Fruit fly (Drosophila melanogaster) whole organism, embryonic: ENCODE results near the gene Wdr59.

Source experiments
- Atf3 ChIP-seq: fragments of 200-800 bp; sonication (Bioruptor generic); optimal IDR thresholded peaks from 3 replicates; lab custom pipeline; 2016; ENCODE audit warnings: missing biosample characterization, missing genetic modification characterization
- Atf6 ChIP-seq: fragments of 200-800 bp; sonication (Bioruptor generic); IDR thresholded peaks from 2 replicates; pipeline ENCODE4 v1.3.6; 2022; ENCODE audit warnings: missing biosample characterization, missing genetic modification characterization
- B-H2 ChIP-seq: fragments of 200-800 bp; sonication (Bioruptor generic); optimal IDR thresholded peaks from 2 replicates; lab custom pipeline; 2018; ENCODE audit warnings: missing biosample characterization, mild to moderate bottlenecking, missing genetic modification characterization
- BtbVII ChIP-seq: fragments of 200-800 bp; sonication (Bioruptor generic); optimal IDR thresholded peaks from 3 replicates; lab custom pipeline; 2017; ENCODE audit warnings: missing biosample characterization, mild to moderate bottlenecking, missing genetic modification characterization
- CG11695 ChIP-seq: fragments of 200-800 bp; sonication (Bioruptor generic); IDR thresholded peaks from 3 replicates; pipeline ENCODE4 v1.3.6; 2022; ENCODE audit warnings: missing biosample characterization, missing genetic modification characterization
- CG13123 ChIP-seq: fragments of 200-800 bp; sonication (Bioruptor generic); optimal IDR thresholded peaks from 2 replicates; lab custom pipeline; 2016; ENCODE audit warnings: missing biosample characterization, missing genetic modification characterization
- CG13424 ChIP-seq: fragments of 200-800 bp; sonication (Bioruptor generic); optimal IDR thresholded peaks from 2 replicates; lab custom pipeline; 2019; ENCODE audit warnings: missing biosample characterization, mild to moderate bottlenecking, missing genetic modification characterization, moderate library complexity
- CG15514 ChIP-seq: fragments of 200-800 bp; sonication (Bioruptor generic); optimal IDR thresholded peaks from 3 replicates; lab custom pipeline; 2017; ENCODE audit warnings: missing biosample characterization, missing genetic modification characterization, mild to moderate bottlenecking, moderate library complexity, missing genetic modification reagents
- CG1602 ChIP-seq: fragments of 200-800 bp; sonication (Bioruptor generic); optimal IDR thresholded peaks from 3 replicates; lab custom pipeline; 2016; ENCODE audit warnings: missing biosample characterization, missing genetic modification characterization
- CG16813 ChIP-seq: fragments of 200-800 bp; sonication (Bioruptor generic); IDR thresholded peaks from 3 replicates; pipeline ENCODE4 v1.3.6; 2022; ENCODE audit warnings: missing biosample characterization, missing genetic modification characterization; ENCODE audit not compliant: partially characterized antibody
- CG17829 ChIP-seq: fragments of 200-800 bp; optimal IDR thresholded peaks from 2 replicates; lab custom pipeline; 2019; ENCODE audit warnings: missing biosample characterization, mild to moderate bottlenecking, missing genetic modification characterization, moderate library complexity
- CG2120 ChIP-seq: fragments of 200-800 bp; sonication (Bioruptor generic); optimal IDR thresholded peaks from 3 replicates; lab custom pipeline; 2016; ENCODE audit warnings: missing biosample characterization, missing genetic modification characterization
- CG2202 ChIP-seq: fragments of 200-800 bp; sonication (Bioruptor generic); optimal IDR thresholded peaks from 2 replicates; lab custom pipeline; 2018; ENCODE audit warnings: missing biosample characterization, mild to moderate bottlenecking, missing genetic modification characterization
- CG2889 ChIP-seq: fragments of 200-800 bp; sonication (Bioruptor generic); IDR thresholded peaks from 3 replicates; pipeline ENCODE4 v1.3.6; 2022; ENCODE audit warnings: missing biosample characterization, missing genetic modification characterization
- CG30020 ChIP-seq: fragments of 200-800 bp; optimal IDR thresholded peaks from 2 replicates; lab custom pipeline; 2019; ENCODE audit warnings: missing biosample characterization, mild to moderate bottlenecking, missing genetic modification characterization, moderate library complexity
- CG3281 ChIP-seq: fragments of 200-800 bp; sonication (Bioruptor generic); optimal IDR thresholded peaks from 3 replicates; lab custom pipeline; 2017; ENCODE audit warnings: missing biosample characterization, mild to moderate bottlenecking, missing genetic modification characterization
- CG3407 ChIP-seq: fragments of 200-800 bp; sonication (Bioruptor generic); optimal IDR thresholded peaks from 2 replicates; lab custom pipeline; 2018; ENCODE audit warnings: missing biosample characterization, mild to moderate bottlenecking, missing genetic modification characterization
- CG4328 ChIP-seq: fragments of 200-800 bp; sonication (Bioruptor generic); optimal IDR thresholded peaks from 3 replicates; lab custom pipeline; 2017; ENCODE audit warnings: missing biosample characterization, missing genetic modification reagents, missing genetic modification characterization
- CG6254 ChIP-seq: fragments of 200-800 bp; sonication (Bioruptor generic); optimal IDR thresholded peaks from 3 replicates; lab custom pipeline; 2017; ENCODE audit warnings: mild to moderate bottlenecking, missing biosample characterization, missing genetic modification reagents, missing genetic modification characterization
- CG6683 ChIP-seq: fragments of 200-800 bp; sonication (Bioruptor generic); optimal IDR thresholded peaks from 2 replicates; lab custom pipeline; 2017; ENCODE audit warnings: missing biosample characterization, mild to moderate bottlenecking, missing genetic modification characterization, missing genetic modification reagents
- CG6689 ChIP-seq: fragments of 200-800 bp; sonication (Bioruptor generic); IDR thresholded peaks from 2 replicates; pipeline ENCODE4 v1.3.6; 2022; ENCODE audit warnings: missing biosample characterization, missing genetic modification characterization
- CG6813 ChIP-seq: fragments of 200-800 bp; sonication (Bioruptor generic); optimal IDR thresholded peaks from 2 replicates; lab custom pipeline; 2017; ENCODE audit warnings: missing biosample characterization, missing genetic modification characterization, mild to moderate bottlenecking, moderate library complexity, missing genetic modification reagents
- CG8281 ChIP-seq: fragments of 200-800 bp; sonication (Bioruptor generic); optimal IDR thresholded peaks from 2 replicates; lab custom pipeline; 2018; ENCODE audit warnings: missing biosample characterization, mild to moderate bottlenecking, missing genetic modification characterization, moderate library complexity
- Drgx ChIP-seq: fragments of 200-800 bp; sonication (Bioruptor generic); IDR thresholded peaks from 2 replicates; pipeline ENCODE4 v1.3.6; 2022; ENCODE audit warnings: missing biosample characterization, missing genetic modification characterization
- H2.0 ChIP-seq: fragments of 200-800 bp; sonication (Bioruptor generic); IDR thresholded peaks from 2 replicates; pipeline ENCODE4 v1.3.6; 2022; ENCODE audit warnings: missing biosample characterization, missing genetic modification characterization
- HLH54F ChIP-seq: fragments of 200-800 bp; sonication (Bioruptor generic); optimal IDR thresholded peaks from 3 replicates; lab custom pipeline; 2016; ENCODE audit warnings: missing biosample characterization, missing genetic modification characterization
- Hr39 ChIP-seq: fragments of >200 bp; optimal IDR thresholded peaks from 2 replicates; lab custom pipeline; 2017
- Kr ChIP-seq: fragments of 200-800 bp; sonication (Bioruptor generic); optimal IDR thresholded peaks from 2 replicates; lab custom pipeline; 2017; ENCODE audit warnings: missing biosample characterization, mild to moderate bottlenecking, missing genetic modification characterization
- Lim3 ChIP-seq: fragments of 200-800 bp; sonication (Bioruptor generic); IDR thresholded peaks from 2 replicates; pipeline ENCODE4 v1.3.6; 2022; ENCODE audit warnings: missing biosample characterization, missing genetic modification characterization
- Med ChIP-seq: fragments of 200-800 bp; sonication (Bioruptor generic); peaks from one replicate; lab custom pipeline; 2016; ENCODE audit warnings: missing biosample characterization, missing genetic modification characterization, mild to moderate bottlenecking, inconsistent platforms, moderate library complexity
- Nf-YB ChIP-seq: fragments of 200-800 bp; sonication (Bioruptor generic); optimal IDR thresholded peaks from 3 replicates; lab custom pipeline; 2019; ENCODE audit warnings: missing biosample characterization, mild to moderate bottlenecking, missing genetic modification characterization, moderate library complexity
- Oli ChIP-seq: fragments of 200-800 bp; sonication (Bioruptor generic); optimal IDR thresholded peaks from 2 replicates; lab custom pipeline; 2018; ENCODE audit warnings: missing biosample characterization, mild to moderate bottlenecking, missing genetic modification characterization, moderate library complexity
- PHDP ChIP-seq: fragments of 200-800 bp; sonication (Bioruptor generic); optimal IDR thresholded peaks from 3 replicates; lab custom pipeline; 2018; ENCODE audit warnings: missing biosample characterization, mild to moderate bottlenecking, missing genetic modification characterization, moderate library complexity
- az2 ChIP-seq: fragments of 200-800 bp; sonication (Bioruptor generic); optimal IDR thresholded peaks from 3 replicates; lab custom pipeline; 2016; ENCODE audit warnings: missing biosample characterization, missing genetic modification characterization
- chinmo ChIP-seq: fragments of 200-800 bp; sonication (Bioruptor generic); IDR thresholded peaks from 4 replicates; pipeline ENCODE4 v1.3.6; 2022; ENCODE audit warnings: missing biosample characterization, missing genetic modification characterization; ENCODE audit not compliant: partially characterized antibody
- ci ChIP-seq: fragments of 200-800 bp; sonication (Bioruptor generic); IDR thresholded peaks from 3 replicates; pipeline ENCODE4 v1.3.6; 2022; ENCODE audit warnings: missing biosample characterization, missing genetic modification characterization
- dysf ChIP-seq: fragments of 200-800 bp; sonication (Bioruptor generic); IDR thresholded peaks from 3 replicates; pipeline ENCODE4 v1.3.6; 2022; ENCODE audit warnings: missing biosample characterization, missing genetic modification characterization
- ken ChIP-seq: fragments of 200-800 bp; sonication (Bioruptor generic); IDR thresholded peaks from 3 replicates; pipeline ENCODE4 v1.3.6; 2022; ENCODE audit warnings: missing biosample characterization, missing genetic modification characterization
- lola ChIP-seq, 3 experiments: fragments of >200 bp in 2 of 3; fragments of 200-800 bp in 1 of 3; sonication (Bioruptor generic) in 1 of 3; optimal IDR thresholded peaks; 2 replicates each; lab custom pipeline; 2017 to 2019; ENCODE audit warnings: missing biosample characterization in 3 of 3, missing genetic modification characterization in 3 of 3, mild to moderate bottlenecking in 1 of 3, moderate library complexity in 1 of 3
- nau ChIP-seq: fragments of 200-800 bp; sonication (Bioruptor generic); optimal IDR thresholded peaks from 3 replicates; lab custom pipeline; 2017; ENCODE audit warnings: missing biosample characterization, mild to moderate bottlenecking, missing genetic modification characterization, missing genetic modification reagents
- org-1 ChIP-seq: fragments of 200-800 bp; sonication (Bioruptor generic); optimal IDR thresholded peaks from 2 replicates; lab custom pipeline; 2017; ENCODE audit warnings: missing biosample characterization, missing genetic modification characterization
- otp ChIP-seq: fragments of 200-800 bp; sonication (Bioruptor generic); IDR thresholded peaks from 3 replicates; pipeline ENCODE4, ENCODE4 v1.3.6; 2022; ENCODE audit warnings: missing biosample characterization, missing genetic modification characterization
- pros ChIP-seq: fragments of 200-800 bp; sonication (Bioruptor generic); optimal IDR thresholded peaks from 3 replicates; lab custom pipeline; 2019; ENCODE audit warnings: missing biosample characterization, mild to moderate bottlenecking, missing genetic modification characterization, moderate library complexity
- seq ChIP-seq: fragments of 200-800 bp; sonication (Bioruptor generic); IDR thresholded peaks from 2 replicates; pipeline ENCODE4 v1.3.6; 2022; ENCODE audit warnings: missing biosample characterization, missing genetic modification characterization
- sqz ChIP-seq: fragments of 200-800 bp; sonication (Bioruptor generic); optimal IDR thresholded peaks from 3 replicates; lab custom pipeline; 2018; ENCODE audit warnings: missing biosample characterization, mild to moderate bottlenecking, missing genetic modification characterization
- stc ChIP-seq: fragments of 200-800 bp; sonication (Bioruptor generic); IDR thresholded peaks from 2 replicates; pipeline ENCODE4 v1.3.6; 2022; ENCODE audit warnings: missing biosample characterization, missing genetic modification characterization
- stwl ChIP-seq: fragments of 200-800 bp; sonication (Bioruptor generic); optimal IDR thresholded peaks from 3 replicates; lab custom pipeline; 2018; ENCODE audit warnings: missing biosample characterization, mild to moderate bottlenecking, missing genetic modification characterization, moderate library complexity
- wek ChIP-seq: fragments of 200-800 bp; sonication (Bioruptor generic); optimal IDR thresholded peaks from 3 replicates; lab custom pipeline; 2018; ENCODE audit warnings: missing biosample characterization, mild to moderate bottlenecking, missing genetic modification characterization, moderate library complexity
- zen ChIP-seq: fragments of 200-800 bp; sonication (Bioruptor generic); optimal IDR thresholded peaks from 3 replicates; lab custom pipeline; 2018; ENCODE audit warnings: missing biosample characterization, mild to moderate bottlenecking, missing genetic modification characterization, moderate library complexity

Wdr59 gene

DNA sequence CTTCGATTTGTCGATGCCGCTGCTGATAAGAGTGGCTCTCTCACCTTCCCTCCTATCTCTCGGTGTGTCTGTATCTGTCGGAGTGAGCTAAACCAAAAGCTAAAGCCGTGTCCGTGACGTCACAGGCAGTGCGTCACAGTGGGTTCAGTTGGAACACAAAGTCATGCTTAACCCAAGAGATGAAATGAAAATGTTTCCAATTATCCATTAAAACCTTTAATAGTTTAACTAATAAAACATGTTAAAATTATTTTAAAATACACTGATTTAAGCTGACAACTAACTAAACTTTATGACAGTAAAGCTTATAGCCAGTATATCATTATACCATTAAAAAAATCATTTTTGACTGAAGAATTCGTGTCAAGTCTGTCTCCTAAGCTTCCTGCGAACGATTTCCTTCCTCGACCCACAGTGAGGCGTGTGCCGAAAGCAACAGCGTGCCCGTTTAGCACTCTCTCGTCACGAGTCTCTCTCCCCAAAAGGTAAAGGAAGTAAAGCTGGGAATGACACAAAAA, 21.8 kb downstream of the Wdr59 start, which contains the start of gene Idua (continued):
- peak; percentile 1 for TF ChIP-seq wek (GFP tag; lab: Kevin White, UChicago)
- peak; percentile 85 for TF ChIP-seq CG13424 (tag; lab: Kevin White, UChicago)
- peak; percentile 41 for TF ChIP-seq CG4328
- TF ChIP-seq CG6813 (GFP tag; lab: Kevin White, UChicago) = peak; percentile 74
- peak; percentile 80 for TF ChIP-seq BtbVII (GFP tag; lab: Kevin White, UChicago)
- TF ChIP-seq Oli (tag; lab: Kevin White, UChicago) = peak; percentile 78
- peak; percentile 57 for TF ChIP-seq B-H2
- TF ChIP-seq PHDP (tag; lab: Kevin White, UChicago) = peak; percentile 76
- peak; percentile 61; the same call in 1 of the 3 replicates for TF ChIP-seq ci (GFP tag; lab: Robert Waterston, UW)
- TF ChIP-seq zen (tag; lab: Kevin White, UChicago) = no peak
- TF ChIP-seq chinmo (GFP tag; lab: Robert Waterston, UW) = 0 out of 4 replicates have a peak, but pooled peaks have one; percentile 48
- TF ChIP-seq stc (GFP tag; lab: Robert Waterston, UW) = peak; percentile 67
- TF ChIP-seq seq (GFP tag; lab: Robert Waterston, UW) = peak; percentile 63; the same call in 1 of the 2 replicates
- TF ChIP-seq CG15514 (GFP tag; lab: Kevin White, UChicago) = peak; percentile 35
- TF ChIP-seq Nf-YB (GFP tag; lab: Kevin White, UChicago) = peak; percentile 45
- TF ChIP-seq CG30020 (tag; lab: Kevin White, UChicago) = peak; percentile 13
- peak; percentile 31 for TF ChIP-seq CG8281 (tag; lab: Kevin White, UChicago)
- peak; percentile 82 for TF ChIP-seq Med (GFP tag; lab: Kevin White, UChicago)
- peak; percentile 66; the same call in 2 of the 3 replicates for TF ChIP-seq dysf
- TF ChIP-seq HLH54F (GFP tag; lab: Kevin White, UChicago) = peak; percentile 38
- peak; percentile 31; the same call in 1 of the 2 replicates for TF ChIP-seq H2.0
- TF ChIP-seq Kr (GFP tag; lab: Kevin White, UChicago) = no peak
- peak; percentile 25; the same call in 1 of the 2 replicates for TF ChIP-seq Drgx (GFP tag; lab: Robert Waterston, UW)
- TF ChIP-seq pros (GFP tag; lab: Kevin White, UChicago) = peak; percentile 6
- TF ChIP-seq CG3281 = peak; percentile 82
- TF ChIP-seq nau (GFP tag; lab: Kevin White, UChicago) = no peak
- 0 out of 3 replicates have a peak, but pooled peaks have one; percentile 36 for TF ChIP-seq ken (GFP tag; lab: Robert Waterston, UW)
- peak in 1 of 3 experiments; percentile 36 for TF ChIP-seq lola (GFP tag; optimal IDR thresholded peaks at IDR 0.05; lab: Kevin White, UChicago)
- peak; percentile 13 for TF ChIP-seq CG2202
- no peak for TF ChIP-seq Lim3
- TF ChIP-seq Atf3 (GFP tag; lab: Kevin White, UChicago) = peak; percentile 36
- peak; percentile 79 for TF ChIP-seq CG2120 (GFP tag; lab: Kevin White, UChicago)
- 0 out of 3 replicates have a peak, but pooled peaks have one; percentile 26 for TF ChIP-seq otp (GFP tag; lab: Robert Waterston, UW)
- TF ChIP-seq CG6689 = peak; percentile 74
- peak; percentile 76 for TF ChIP-seq CG6683 (GFP tag; lab: Kevin White, UChicago)
- TF ChIP-seq CG3407 (GFP tag; lab: Kevin White, UChicago) = peak; percentile 35
- TF ChIP-seq CG2889 (GFP tag; lab: Robert Waterston, UW) = 0 out of 3 replicates have a peak, but pooled peaks have one; percentile 29
- peak; percentile 58 for TF ChIP-seq CG17829 (tag; lab: Kevin White, UChicago)
- no peak for TF ChIP-seq sqz (GFP tag; lab: Kevin White, UChicago)
- peak; percentile 58 for TF ChIP-seq az2 (GFP tag; lab: Kevin White, UChicago)
- TF ChIP-seq Atf6 (GFP tag; lab: Robert Waterston, UW) = peak; percentile 75
- TF ChIP-seq CG11695 (GFP tag; lab: Robert Waterston, UW) = peak; percentile 70; the same call in 2 of the 3 replicates
- peak; percentile 70 for TF ChIP-seq CG6254 (GFP tag; lab: Kevin White, UChicago)
- peak; percentile 73 for TF ChIP-seq org-1 (GFP tag; lab: Kevin White, UChicago)
- no peak for TF ChIP-seq stwl (tag; lab: Kevin White, UChicago)
- TF ChIP-seq CG1602 (GFP tag; lab: Kevin White, UChicago) = peak; percentile 21
- TF ChIP-seq CG13123 (GFP tag; lab: Kevin White, UChicago) = no peak
- no peak for TF ChIP-seq CG16813 (GFP tag; lab: Robert Waterston, UW)
- TF ChIP-seq Hr39 = no peak
